Worm (Caenorhabditis elegans) whole organism, early embryonic: ENCODE measurements around the gene str-185.

Experiments used
- B0310.2 ChIP-seq: sonication (generic microtip); optimal IDR thresholded peaks from 2 replicates; lab custom pipeline; 2016; ENCODE audit warnings: mild to moderate bottlenecking, missing genetic modification characterization, missing compliant biosample characterization
- F13C5.2 ChIP-seq: sonication (generic microtip); optimal IDR thresholded peaks from 2 replicates; lab custom pipeline; 2017; ENCODE audit warnings: mild to moderate bottlenecking, missing genetic modification characterization, inconsistent platforms, missing compliant biosample characterization
- aly-1 ChIP-seq: sonication (generic microtip); optimal IDR thresholded peaks from 2 replicates; lab custom pipeline; 2016; ENCODE audit warnings: missing genetic modification characterization, missing compliant biosample characterization
- ama-1 ChIP-seq: fragments of 150-350 bp; optimal IDR thresholded peaks from 2 replicates; lab custom pipeline; 2014
- ceh-13 ChIP-seq: fragments of 200-800 bp; sonication (Bioruptor generic); optimal IDR thresholded peaks from 2 replicates; lab custom pipeline; 2018; ENCODE audit warnings: mild to moderate bottlenecking, missing genetic modification characterization, missing compliant biosample characterization
- ceh-36 ChIP-seq: sonication (generic microtip); optimal IDR thresholded peaks from 2 replicates; lab custom pipeline; 2016; ENCODE audit warnings: missing genetic modification characterization, inconsistent platforms, missing compliant biosample characterization
- ets-7 ChIP-seq: sonication (generic microtip); optimal IDR thresholded peaks from 2 replicates; lab custom pipeline; 2016; ENCODE audit warnings: missing genotype, missing genetic modification characterization, missing compliant biosample characterization
- flt-1 ChIP-seq: fragments of 200-800 bp; sonication (Bioruptor generic); IDR thresholded peaks from 2 replicates; pipeline ENCODE4 v1.3.6; 2022; ENCODE audit warnings: missing genetic modification characterization, missing compliant biosample characterization
- hmbx-1 ChIP-seq: sonication (generic microtip); optimal IDR thresholded peaks from 2 replicates; lab custom pipeline; 2016; ENCODE audit warnings: mild to moderate bottlenecking, missing genetic modification characterization, missing compliant biosample characterization
- hmg-4 ChIP-seq: fragments of 200-800 bp; sonication (Bioruptor generic); optimal IDR thresholded peaks from 2 replicates; lab custom pipeline; 2018; ENCODE audit warnings: mild to moderate bottlenecking, missing genetic modification characterization, missing compliant biosample characterization
- hnd-1 ChIP-seq: sonication (generic microtip); optimal IDR thresholded peaks from 2 replicates; lab custom pipeline; 2016; ENCODE audit warnings: missing genetic modification characterization, missing compliant biosample characterization
- pes-1 ChIP-seq: fragments of 200-800 bp; sonication (Bioruptor generic); IDR thresholded peaks from 2 replicates; pipeline ENCODE4 v1.3.6; 2022; ENCODE audit warnings: missing genetic modification reagents, missing genetic modification characterization, missing compliant biosample characterization
- scrt-1 ChIP-seq: fragments of 200-800 bp; sonication (Bioruptor generic); IDR thresholded peaks from 2 replicates; pipeline ENCODE4 v1.3.6; 2022; ENCODE audit warnings: missing genetic modification characterization, missing compliant biosample characterization
- sea-1 ChIP-seq: fragments of 200-800 bp; sonication (Bioruptor generic); conservative IDR thresholded peaks from 2 replicates; pipeline ENCODE4 v1.3.6; 2022; ENCODE audit warnings: missing genetic modification characterization, missing compliant biosample characterization
- tbx-11 ChIP-seq: fragments of 200-800 bp; sonication (Bioruptor generic); IDR thresholded peaks from 2 replicates; pipeline ENCODE4 v1.3.6; 2022; ENCODE audit warnings: missing genetic modification characterization, missing compliant biosample characterization
- tbx-37 ChIP-seq: fragments of 200-800 bp; sonication (Bioruptor generic); conservative IDR thresholded peaks from 2 replicates; pipeline ENCODE4 v1.3.6; 2022; ENCODE audit warnings: missing genetic modification reagents, missing genetic modification characterization, missing compliant biosample characterization
- tra-4 ChIP-seq: sonication (generic microtip); optimal IDR thresholded peaks from 2 replicates; lab custom pipeline; 2017; ENCODE audit warnings: missing genetic modification characterization, missing compliant biosample characterization

The str-185 gene

ce11 chrIV:4434441-4435084 lies 4.8 kb upstream of the str-185 start, which contains the start of the genes R08C7.8 and R08C7.4:
R08C7.8 (minus strand) TSS chrIV:4434541.
R08C7.4 (plus strand) TSS chrIV:4435034.
- TF ChIP-seq ets-7: no peak
- no peak for TF ChIP-seq ceh-13 (GFP tag; lab: Kevin White, UChicago)
- no peak for TF ChIP-seq sea-1 (GFP tag; lab: Robert Waterston, UW)
- no peak for TF ChIP-seq hmg-4 (GFP tag; lab: Kevin White, UChicago)
- TF ChIP-seq tra-4: no peak
- no peak for TF ChIP-seq flt-1
- no peak for TF ChIP-seq F13C5.2 (tag; lab: Kevin White, UChicago)
- TF ChIP-seq scrt-1: no peak
- no peak for TF ChIP-seq ceh-36
- no peak for TF ChIP-seq B0310.2 (tag; lab: Kevin White, UChicago)
- TF ChIP-seq hmbx-1 (tag; lab: Kevin White, UChicago): no peak

DNA sequence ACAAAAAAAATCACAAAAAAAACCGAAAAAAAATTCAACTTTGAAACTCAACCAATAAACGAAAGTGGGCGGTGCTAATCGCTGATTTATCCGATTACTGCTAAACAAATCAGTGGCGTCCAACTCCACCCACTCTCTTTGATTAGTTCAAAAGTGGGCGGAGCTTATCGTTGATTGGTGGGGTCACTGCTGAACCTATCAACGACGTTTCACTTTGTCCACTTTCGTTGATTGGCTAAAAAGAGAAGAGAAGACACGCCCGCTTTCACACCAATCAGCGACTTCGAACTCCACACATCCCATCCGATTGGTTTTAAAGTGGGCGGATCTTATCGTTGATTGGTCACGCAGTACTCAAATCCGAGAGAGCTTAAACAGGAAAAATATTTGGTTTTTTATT lies 5.9 kb downstream of the str-185 start:
- TF ChIP-seq tra-4 (no peak), flt-1 (no peak), scrt-1 (no peak)

ce11 chrIV:4423026-4423425 lies 6.8 kb downstream of the str-185 start:
- TF ChIP-seq B0310.2 (tag; lab: Kevin White, UChicago) (no peak), F13C5.2 (tag; lab: Kevin White, UChicago) (no peak), flt-1 (no peak), aly-1 (tag; lab: Kevin White, UChicago) (no peak), hnd-1 (tag; lab: Kevin White, UChicago) (no peak), ceh-13 (GFP tag; lab: Kevin White, UChicago) (no peak), sea-1 (GFP tag; lab: Robert Waterston, UW) (no peak), ets-7 (no peak), tbx-11 (GFP tag; lab: Robert Waterston, UW) (no peak), ceh-36 (no peak), scrt-1 (no peak), ama-1 (lab: Kevin White, UChicago) (no peak), pes-1 (GFP tag; lab: Robert Waterston, UW) (no peak), hmbx-1 (tag; lab: Kevin White, UChicago) (no peak), tra-4 (no peak), hmg-4 (GFP tag; lab: Kevin White, UChicago) (no peak), tbx-37 (GFP tag; lab: Robert Waterston, UW) (no peak)

- TF ChIP-seq tra-4 (no peak), ceh-13 (GFP tag; lab: Kevin White, UChicago) (no peak), F13C5.2 (tag; lab: Kevin White, UChicago) (no peak), sea-1 (GFP tag; lab: Robert Waterston, UW) (no peak), B0310.2 (tag; lab: Kevin White, UChicago) (no peak), flt-1 (no peak), tbx-11 (GFP tag; lab: Robert Waterston, UW) (no peak)
Measured at ce11 chrIV:4422029-4422428, 7.8 kb downstream of the str-185 start, which contains the start of gene clec-175. clec-175 (plus strand) TSS chrIV:4422329.

ce11 chrIV:4413114-4413513 lies 16.7 kb downstream of the str-185 start:
- TF ChIP-seq tbx-11 (GFP tag; lab: Robert Waterston, UW) (no peak), flt-1 (no peak), hnd-1 (tag; lab: Kevin White, UChicago) (no peak), B0310.2 (tag; lab: Kevin White, UChicago) (no peak), tra-4 (no peak), hmg-4 (GFP tag; lab: Kevin White, UChicago) (no peak), pes-1 (GFP tag; lab: Robert Waterston, UW) (no peak), sea-1 (GFP tag; lab: Robert Waterston, UW) (no peak), ets-7 (no peak), ceh-13 (GFP tag; lab: Kevin White, UChicago) (no peak), ceh-36 (no peak), F13C5.2 (tag; lab: Kevin White, UChicago) (no peak), ama-1 (lab: Kevin White, UChicago) (no peak)

- no peak for TF ChIP-seq F13C5.2 (tag; lab: Kevin White, UChicago)
- 0 out of 2 replicates have a peak, but pooled peaks have one; percentile 5 for TF ChIP-seq scrt-1
Measured at ce11 chrIV:4411948-4412335, 17.9 kb downstream of the str-185 start.

- no peak for TF ChIP-seq F13C5.2 (tag; lab: Kevin White, UChicago)
Measured at ce11 chrIV:4411311-4411947, 18.4 kb downstream of the str-185 start.

- TF ChIP-seq ama-1 (lab: Kevin White, UChicago) (no peak), hmbx-1 (tag; lab: Kevin White, UChicago) (no peak), tbx-11 (GFP tag; lab: Robert Waterston, UW) (no peak), ets-7 (no peak), tbx-37 (GFP tag; lab: Robert Waterston, UW) (no peak), ceh-13 (GFP tag; lab: Kevin White, UChicago) (no peak)
Measured at ce11 chrIV:4410526-4410925, 19.3 kb downstream of the str-185 start.
